Fruit fly (Drosophila melanogaster) whole organism, embryonic: Measurements from ENCODE around the gene CG2772.

Experiments used
- Aef1 ChIP-seq: fragments of 200-800 bp; sonication (Bioruptor generic); IDR thresholded peaks from 3 replicates; pipeline ENCODE4 v1.3.6; 2022; ENCODE audit warnings: missing biosample characterization, missing genetic modification characterization
- Bgb ChIP-seq: fragments of 200-800 bp; sonication (Bioruptor generic); IDR thresholded peaks from 2 replicates; pipeline ENCODE4 v1.3.6; 2022; ENCODE audit warnings: missing biosample characterization, missing genetic modification characterization; ENCODE audit not compliant: partially characterized antibody
- CG11093 ChIP-seq: fragments of 200-800 bp; sonication (Bioruptor generic); IDR thresholded peaks from 3 replicates; pipeline ENCODE4 v1.3.6; 2022; ENCODE audit warnings: missing biosample characterization, missing genetic modification characterization
- CG12236 ChIP-seq: fragments of 200-800 bp; sonication (Bioruptor generic); optimal IDR thresholded peaks from 2 replicates; lab custom pipeline; 2016; ENCODE audit warnings: missing biosample characterization, missing genetic modification characterization
- CG13287 ChIP-seq: fragments of 200-800 bp; sonication (Bioruptor generic); IDR thresholded peaks from 2 replicates; pipeline ENCODE4 v1.3.6; 2022; ENCODE audit warnings: missing biosample characterization, missing genetic modification characterization; ENCODE audit not compliant: partially characterized antibody
- CG13296 ChIP-seq: fragments of 200-800 bp; sonication (Bioruptor generic); optimal IDR thresholded peaks from 3 replicates; lab custom pipeline; 2018; ENCODE audit warnings: missing biosample characterization, mild to moderate bottlenecking, missing genetic modification characterization
- CG13624 ChIP-seq: fragments of 200-800 bp; sonication (Bioruptor generic); optimal IDR thresholded peaks from 2 replicates; lab custom pipeline; 2016; ENCODE audit warnings: missing biosample characterization, missing genetic modification characterization
- CG14860 ChIP-seq: fragments of 200-800 bp; sonication (Bioruptor generic); IDR thresholded peaks from 3 replicates; pipeline ENCODE4 v1.3.6; 2022; ENCODE audit warnings: missing biosample characterization, missing genetic modification characterization; ENCODE audit not compliant: partially characterized antibody
- CG15011 ChIP-seq: fragments of 200-800 bp; sonication (Bioruptor generic); optimal IDR thresholded peaks from 3 replicates; lab custom pipeline; 2018; ENCODE audit warnings: missing biosample characterization, mild to moderate bottlenecking, missing genetic modification characterization
- CG17186 ChIP-seq: fragments of 200-800 bp; sonication (Bioruptor generic); optimal IDR thresholded peaks from 3 replicates; lab custom pipeline; 2017; ENCODE audit warnings: missing biosample characterization, missing genetic modification reagents, missing genetic modification characterization
- CG17612 ChIP-seq: fragments of 200-800 bp; sonication (Bioruptor generic); IDR thresholded peaks from 2 replicates; pipeline ENCODE4 v1.3.6; 2022; ENCODE audit warnings: missing biosample characterization, missing genetic modification characterization
- CG6765 ChIP-seq: fragments of 200-800 bp; sonication (Bioruptor generic); optimal IDR thresholded peaks from 3 replicates; lab custom pipeline; 2017; ENCODE audit warnings: missing biosample characterization, mild to moderate bottlenecking, missing genetic modification characterization
- CG7963 ChIP-seq: fragments of 200-800 bp; sonication (Bioruptor generic); IDR thresholded peaks from 3 replicates; pipeline ENCODE4 v1.3.6; 2022; ENCODE audit warnings: missing biosample characterization, missing genetic modification characterization; ENCODE audit not compliant: partially characterized antibody
- CG8924 ChIP-seq: fragments of 200-800 bp; optimal IDR thresholded peaks from 3 replicates; lab custom pipeline; 2019; ENCODE audit warnings: missing biosample characterization, mild to moderate bottlenecking, missing genetic modification characterization, moderate library complexity
- CG9797 ChIP-seq: fragments of 200-800 bp; sonication (Bioruptor generic); optimal IDR thresholded peaks from 3 replicates; lab custom pipeline; 2018; ENCODE audit warnings: missing biosample characterization, mild to moderate bottlenecking, missing genetic modification characterization
- Dad ChIP-seq: fragments of 200-800 bp; sonication (Bioruptor generic); optimal IDR thresholded peaks from 3 replicates; lab custom pipeline; 2016; ENCODE audit warnings: missing biosample characterization, missing genetic modification characterization
- Deaf1 ChIP-seq: fragments of 200-800 bp; optimal IDR thresholded peaks from 3 replicates; lab custom pipeline; 2019; ENCODE audit warnings: missing biosample characterization, mild to moderate bottlenecking, missing genetic modification characterization, moderate library complexity
- Dip3 ChIP-seq: fragments of 200-800 bp; sonication (Bioruptor generic); optimal IDR thresholded peaks from 3 replicates; lab custom pipeline; 2016; ENCODE audit warnings: missing biosample characterization, missing genetic modification characterization
- E2f2 ChIP-seq: fragments of 200-800 bp; sonication (Bioruptor generic); IDR thresholded peaks from 2 replicates; pipeline ENCODE4 v1.3.6; 2022; ENCODE audit warnings: missing biosample characterization, missing genetic modification characterization
- HLH4C ChIP-seq: fragments of 200-800 bp; sonication (Bioruptor generic); IDR thresholded peaks from 3 replicates; pipeline ENCODE4 v1.3.6; 2022; ENCODE audit warnings: missing biosample characterization, missing genetic modification characterization; ENCODE audit not compliant: partially characterized antibody
- Hand ChIP-seq: fragments of 200-800 bp; sonication (Bioruptor generic); optimal IDR thresholded peaks from 2 replicates; lab custom pipeline; 2017; ENCODE audit warnings: mild to moderate bottlenecking, missing biosample characterization, missing genetic modification reagents, missing genetic modification characterization
- Hmx ChIP-seq: fragments of 200-800 bp; sonication (Bioruptor generic); optimal IDR thresholded peaks from 2 replicates; lab custom pipeline; 2016; ENCODE audit warnings: missing biosample characterization, missing genetic modification characterization
- Jarid2 ChIP-seq: fragments of 200-800 bp; sonication (Bioruptor generic); optimal IDR thresholded peaks from 3 replicates; lab custom pipeline; 2017; ENCODE audit warnings: mild to moderate bottlenecking, missing biosample characterization, missing genetic modification reagents, missing genetic modification characterization
- Kr ChIP-seq: fragments of 200-800 bp; sonication (Bioruptor generic); optimal IDR thresholded peaks from 2 replicates; lab custom pipeline; 2017; ENCODE audit warnings: missing biosample characterization, mild to moderate bottlenecking, missing genetic modification characterization
- NC2α ChIP-seq: fragments of 200-800 bp; sonication (Bioruptor generic); optimal IDR thresholded peaks from 2 replicates; lab custom pipeline; 2016; ENCODE audit warnings: missing biosample characterization, missing genetic modification characterization
- Nf-YC ChIP-seq: fragments of 200-800 bp; optimal IDR thresholded peaks from 3 replicates; lab custom pipeline; 2019; ENCODE audit warnings: missing biosample characterization, mild to moderate bottlenecking, missing genetic modification characterization, moderate library complexity
- PHDP ChIP-seq: fragments of 200-800 bp; sonication (Bioruptor generic); optimal IDR thresholded peaks from 3 replicates; lab custom pipeline; 2018; ENCODE audit warnings: missing biosample characterization, mild to moderate bottlenecking, missing genetic modification characterization, moderate library complexity
- Sox102F ChIP-seq: fragments of 200-800 bp; sonication (Bioruptor generic); optimal IDR thresholded peaks from 2 replicates; lab custom pipeline; 2018; ENCODE audit warnings: missing biosample characterization, mild to moderate bottlenecking, missing genetic modification characterization, moderate library complexity
- ash1 ChIP-seq: fragments of 200-800 bp; sonication (Bioruptor generic); optimal IDR thresholded peaks from 2 replicates; lab custom pipeline; 2018; ENCODE audit warnings: missing biosample characterization, mild to moderate bottlenecking, missing genetic modification characterization
- ato ChIP-seq: fragments of 200-800 bp; sonication (Bioruptor generic); IDR thresholded peaks from 2 replicates; pipeline ENCODE4 v1.3.6; 2022; ENCODE audit warnings: missing biosample characterization, missing genetic modification characterization; ENCODE audit not compliant: partially characterized antibody
- bsh ChIP-seq, 2 experiments: fragments of 200-800 bp; sonication (Bioruptor generic); optimal IDR thresholded peaks; 2 replicates each; lab custom pipeline; 2017 to 2018; ENCODE audit warnings: mild to moderate bottlenecking in 2 of 2, missing biosample characterization in 2 of 2, missing genetic modification characterization in 2 of 2, moderate library complexity in 1 of 2
- chinmo ChIP-seq: fragments of 200-800 bp; sonication (Bioruptor generic); IDR thresholded peaks from 4 replicates; pipeline ENCODE4 v1.3.6; 2022; ENCODE audit warnings: missing biosample characterization, missing genetic modification characterization; ENCODE audit not compliant: partially characterized antibody
- crp ChIP-seq, 2 experiments: fragments of 200-800 bp; sonication (Bioruptor generic); optimal IDR thresholded peaks; 2 replicates in 1 of 2; 3 replicates in 1 of 2; lab custom pipeline; 2017; ENCODE audit warnings: missing biosample characterization in 2 of 2, missing genetic modification characterization in 2 of 2, mild to moderate bottlenecking in 1 of 2, moderate library complexity in 1 of 2
- cwo ChIP-seq: fragments of 200-800 bp; sonication (Bioruptor generic); optimal IDR thresholded peaks from 3 replicates; lab custom pipeline; 2017; ENCODE audit warnings: missing biosample characterization, missing genetic modification characterization, mild to moderate bottlenecking, moderate library complexity, missing genetic modification reagents
- da ChIP-seq: fragments of 200-800 bp; sonication (Bioruptor generic); optimal IDR thresholded peaks from 2 replicates; lab custom pipeline; 2016; ENCODE audit warnings: missing biosample characterization, missing genetic modification characterization
- dmrt99B ChIP-seq: fragments of 200-800 bp; sonication (Bioruptor generic); optimal IDR thresholded peaks from 2 replicates; lab custom pipeline; 2018; ENCODE audit warnings: missing biosample characterization, mild to moderate bottlenecking, missing genetic modification characterization, moderate library complexity
- emc ChIP-seq: fragments of 200-800 bp; sonication (Bioruptor generic); optimal IDR thresholded peaks from 2 replicates; lab custom pipeline; 2016; ENCODE audit warnings: missing biosample characterization, missing genetic modification characterization
- ems ChIP-seq: fragments of 200-800 bp; sonication (Bioruptor generic); optimal IDR thresholded peaks from 3 replicates; lab custom pipeline; 2016; ENCODE audit warnings: missing biosample characterization, missing genetic modification characterization
- gt ChIP-seq: fragments of 200-800 bp; sonication (Bioruptor generic); IDR thresholded peaks from 2 replicates; pipeline ENCODE4 v1.3.6; 2022; ENCODE audit warnings: missing biosample characterization, missing genetic modification characterization
- ham ChIP-seq: fragments of 200-800 bp; sonication (Bioruptor generic); IDR thresholded peaks from 2 replicates; pipeline ENCODE4 v1.3.6; 2022; ENCODE audit warnings: missing biosample characterization, missing genetic modification characterization
- her ChIP-seq: fragments of 200-800 bp; sonication (Bioruptor generic); optimal IDR thresholded peaks from 2 replicates; lab custom pipeline; 2016; ENCODE audit warnings: missing biosample characterization, missing genetic modification characterization
- ind ChIP-seq: fragments of 200-800 bp; sonication (Bioruptor generic); optimal IDR thresholded peaks from 3 replicates; lab custom pipeline; 2016; ENCODE audit warnings: missing biosample characterization, missing genetic modification characterization
- kay ChIP-seq: fragments of 200-800 bp; sonication (Bioruptor generic); optimal IDR thresholded peaks from 2 replicates; lab custom pipeline; 2016; ENCODE audit warnings: missing biosample characterization, missing genetic modification characterization
- ranshi ChIP-seq: fragments of 200-800 bp; sonication (Bioruptor generic); IDR thresholded peaks from 2 replicates; pipeline ENCODE4 v1.3.6; 2022; ENCODE audit warnings: missing biosample characterization, missing genetic modification characterization
- tgo ChIP-seq: fragments of 200-800 bp; sonication (Bioruptor generic); IDR thresholded peaks from 3 replicates; pipeline ENCODE4 v1.3.6; 2022; ENCODE audit warnings: missing biosample characterization, missing genetic modification characterization
- trh ChIP-seq: fragments of 200-800 bp; sonication (Bioruptor generic); optimal IDR thresholded peaks from 2 replicates; lab custom pipeline; 2016; ENCODE audit warnings: missing biosample characterization, missing genetic modification characterization
- z ChIP-seq: fragments of 200-800 bp; sonication (Bioruptor generic); IDR thresholded peaks from 3 replicates; pipeline ENCODE4 v1.3.6; 2022; ENCODE audit warnings: missing biosample characterization, missing genetic modification characterization

The CG2772 gene

dm6 chr2L:3478034-3478880, 32.5 kb downstream of the CG2772 start, which contains the start of gene Thor (continued):
- peak; percentile 17 for TF ChIP-seq trh (GFP tag; lab: Kevin White, UChicago)
- TF ChIP-seq Sox102F (GFP tag; lab: Kevin White, UChicago): peak; percentile 11
- TF ChIP-seq tgo (GFP tag; lab: Robert Waterston, UW): no peak
- no peak for TF ChIP-seq Aef1 (GFP tag; lab: Robert Waterston, UW)
- TF ChIP-seq Deaf1 (tag; lab: Kevin White, UChicago): peak; percentile 89
- TF ChIP-seq CG13296 (GFP tag; lab: Kevin White, UChicago): peak; percentile 49
- peak; percentile 24 for TF ChIP-seq kay
- no peak for TF ChIP-seq CG17186 (GFP tag; lab: Kevin White, UChicago)
- TF ChIP-seq Dad: peak; percentile 68
- TF ChIP-seq CG13624 (GFP tag; lab: Kevin White, UChicago): peak; percentile 96
- TF ChIP-seq CG17612 (GFP tag; lab: Robert Waterston, UW): no peak
- TF ChIP-seq cwo: peak; percentile 85
- peak; percentile 62 for TF ChIP-seq CG6765
- peak in 1 of 2 experiments; percentile 19 for TF ChIP-seq crp (GFP tag; optimal IDR thresholded peaks at IDR 0.05; lab: Kevin White, UChicago)
- TF ChIP-seq z (GFP tag; lab: Robert Waterston, UW): peak; percentile 54; the same call in 2 of the 3 replicates
- no peak for TF ChIP-seq CG7963
- TF ChIP-seq emc (GFP tag; lab: Kevin White, UChicago): peak; percentile 25
- peak; percentile 91 for TF ChIP-seq NC2α (GFP tag; lab: Kevin White, UChicago)
- TF ChIP-seq ato (GFP tag; lab: Robert Waterston, UW): peak; percentile 52
- peak; percentile 57 for TF ChIP-seq CG15011
- TF ChIP-seq ash1 (GFP tag; lab: Kevin White, UChicago): peak; percentile 77
- TF ChIP-seq chinmo: peak; percentile 98; the same call in 3 of the 4 replicates
- no peak for TF ChIP-seq da (GFP tag; lab: Kevin White, UChicago)
- TF ChIP-seq Jarid2 (GFP tag; lab: Kevin White, UChicago): peak; percentile 97
- no peak; the same call in 1 of the 2 replicates for TF ChIP-seq ham (GFP tag; lab: Robert Waterston, UW)
- TF ChIP-seq PHDP (tag; lab: Kevin White, UChicago): peak; percentile 49
- no peak for TF ChIP-seq E2f2 (GFP tag; lab: Robert Waterston, UW)
- TF ChIP-seq Dip3 (GFP tag; lab: Kevin White, UChicago): peak; percentile 5
- TF ChIP-seq bsh (GFP tag; optimal IDR thresholded peaks at IDR 0.05; lab: Kevin White, UChicago): peak; percentile 45 to 46
- peak; percentile 74 for TF ChIP-seq CG8924
- TF ChIP-seq HLH4C (GFP tag; lab: Robert Waterston, UW): peak; percentile 55; the same call in 1 of the 3 replicates
- TF ChIP-seq Kr: peak; percentile 90
- TF ChIP-seq her (GFP tag; lab: Kevin White, UChicago): peak; percentile 87
- TF ChIP-seq ranshi (GFP tag; lab: Robert Waterston, UW): peak; percentile 71; the same call in 1 of the 2 replicates
- peak; percentile 71 for TF ChIP-seq Nf-YC (tag; lab: Kevin White, UChicago)
- peak; percentile 46 for TF ChIP-seq CG12236
- TF ChIP-seq ems (GFP tag; lab: Kevin White, UChicago): peak; percentile 27
- TF ChIP-seq dmrt99B (tag; lab: Kevin White, UChicago): peak; percentile 42
- peak; percentile 58 for TF ChIP-seq CG13287 (GFP tag; lab: Robert Waterston, UW)
- no peak for TF ChIP-seq CG9797 (GFP tag; lab: Kevin White, UChicago)
- no peak for TF ChIP-seq CG14860 (GFP tag; lab: Robert Waterston, UW)
- no peak; the same call in 1 of the 2 replicates for TF ChIP-seq gt (GFP tag; lab: Robert Waterston, UW)
- no peak for TF ChIP-seq Hmx
- TF ChIP-seq Hand (GFP tag; lab: Kevin White, UChicago): peak; percentile 71
- no peak; the same call in 2 of the 3 replicates for TF ChIP-seq CG11093
- TF ChIP-seq ind: no peak
- TF ChIP-seq Bgb (GFP tag; lab: Robert Waterston, UW): peak; percentile 75
